Fruit fly (Drosophila melanogaster): ENCODE data around the gene CG34107.

The CG34107 gene

dm6 chr3R:10261800-10262199, 37.1 kb downstream of the CG34107 start, which contains the start of the genes Sirt6 and pont:
Sirt6 (minus strand) TSS chr3R:10261849.
pont (plus strand) TSS chr3R:10262123.
- peak; percentile 88 for TF ChIP-seq noc (tag; optimal IDR thresholded peaks at IDR 0.05)

- TF ChIP-seq noc (tag; optimal IDR thresholded peaks at IDR 0.05) = peak; percentile 74
Observed at dm6 chr3R:10263972-10264536, 39.3 kb downstream of the CG34107 start, which contains the start of gene Nuak. Nuak (plus strand) TSS chr3R:10264306.

dm6 chr3R:10264601-10265421, 40.1 kb downstream of the CG34107 start:
- TF ChIP-seq noc (tag; optimal IDR thresholded peaks at IDR 0.05) = no peak

- TF ChIP-seq noc (tag; optimal IDR thresholded peaks at IDR 0.05) = peak; percentile 91
Observed at dm6 chr3R:10265552-10266137, 40.9 kb downstream of the CG34107 start.

- TF ChIP-seq noc (tag; optimal IDR thresholded peaks at IDR 0.05) = no peak
Observed at dm6 chr3R:10266624-10267492, 42.1 kb downstream of the CG34107 start.

dm6 chr3R:10268101-10268864, 43.6 kb downstream of the CG34107 start:
- peak; percentile 97 for TF ChIP-seq noc (tag; optimal IDR thresholded peaks at IDR 0.05)

dm6 chr3R:10268865-10269442, 44.2 kb downstream of the CG34107 start:
- peak; percentile 66 for TF ChIP-seq noc (tag; optimal IDR thresholded peaks at IDR 0.05)

- no peak for TF ChIP-seq noc (tag; optimal IDR thresholded peaks at IDR 0.05)
Observed at dm6 chr3R:10269921-10270431, 45.3 kb downstream of the CG34107 start.

dm6 chr3R:10272695-10273094, 48.0 kb downstream of the CG34107 start:
- TF ChIP-seq noc (tag; optimal IDR thresholded peaks at IDR 0.05) = no peak

- TF ChIP-seq noc (tag; optimal IDR thresholded peaks at IDR 0.05) = no peak
Observed at dm6 chr3R:10274306-10274705, 49.6 kb downstream of the CG34107 start.

- no peak for TF ChIP-seq noc (tag; optimal IDR thresholded peaks at IDR 0.05)
Observed at dm6 chr3R:10274829-10275228, 50.1 kb downstream of the CG34107 start.

Data from whole organism, larva.